Fruit fly (Drosophila melanogaster): ENCODE results near the gene CG16711.
A peak's percentile ranks its signal among the peaks of the same experiment; 100 is the strongest.

Gene CG16711

DNA sequence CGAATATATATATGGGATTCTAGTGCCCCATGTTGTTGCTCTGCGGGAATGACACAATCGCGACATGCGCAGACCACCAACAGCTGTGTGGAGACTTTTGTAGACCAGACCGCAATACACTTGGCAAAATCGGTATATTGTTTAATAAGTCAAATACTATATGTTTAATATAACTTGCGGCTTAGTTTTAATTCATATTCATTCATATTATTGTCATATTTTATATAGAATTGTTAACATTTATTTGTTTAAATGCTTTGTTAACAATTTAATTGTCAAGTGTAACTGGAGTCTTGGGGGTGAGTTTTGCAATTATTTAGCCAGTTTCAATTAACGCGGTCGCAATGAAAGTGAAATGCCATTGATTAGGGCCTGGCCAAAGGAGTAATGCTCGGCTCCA, 35.5 kb downstream of the CG16711 start (continued):
- TF ChIP-seq phol (tag; optimal IDR thresholded peaks at IDR 0.05) (peak; percentile 15), CG32767 (GFP tag; IDR thresholded peaks at IDR 0.05) (no peak), CG15514 (GFP tag; optimal IDR thresholded peaks at IDR 0.05) (peak; percentile 7), Bdp1 (GFP tag; optimal IDR thresholded peaks at IDR 0.05) (no peak), CG10543 (GFP tag; optimal IDR thresholded peaks at IDR 0.05) (no peak), CG11695 (GFP tag; IDR thresholded peaks at IDR 0.05) (peak; percentile 29; the same call in 1 of the 3 replicates), CG12104 (GFP tag; optimal IDR thresholded peaks at IDR 0.05) (no peak), CG6175 (GFP tag; IDR thresholded peaks at IDR 0.05) (no peak), cato (GFP tag; optimal IDR thresholded peaks at IDR 0.05; ENCODE audit: borderline replicate concordance) (no peak), Atf3 (GFP tag; optimal IDR thresholded peaks at IDR 0.05) (no peak), CG2712 (tag; optimal IDR thresholded peaks at IDR 0.05) (peak; percentile 53), MBD-R2 (GFP tag; IDR thresholded peaks at IDR 0.05) (no peak), CG14667 (GFP tag; IDR thresholded peaks at IDR 0.05) (no peak), ftz-f1 (GFP tag; optimal IDR thresholded peaks at IDR 0.05) (no peak), CG8359 (GFP tag; optimal IDR thresholded peaks at IDR 0.05; ENCODE audit: borderline replicate concordance) (no peak), CG11504 (tag; optimal IDR thresholded peaks at IDR 0.05) (peak; percentile 51), CG14710 (tag; optimal IDR thresholded peaks at IDR 0.05) (no peak), unpg (GFP tag; optimal IDR thresholded peaks at IDR 0.05) (peak; percentile 33), CG1832 (GFP tag; optimal IDR thresholded peaks at IDR 0.05) (no peak), E2f1 (GFP tag; IDR thresholded peaks at IDR 0.05) (peak; percentile 35; the same call in 1 of the 2 replicates), CG18262 (tag; optimal IDR thresholded peaks at IDR 0.05) (peak; percentile 46), MTF-1 (GFP tag; optimal IDR thresholded peaks at IDR 0.05; ENCODE audit: borderline replicate concordance) (no peak), Asciz (GFP tag; optimal IDR thresholded peaks at IDR 0.05) (peak; percentile 16), CG4617 (GFP tag; optimal IDR thresholded peaks at IDR 0.05; ENCODE audit: borderline replicate concordance) (no peak), Hsf (GFP tag; optimal IDR thresholded peaks at IDR 0.05) (no peak), CG2129 (GFP tag; IDR thresholded peaks at IDR 0.05; ENCODE audit: partially characterized antibody) (no peak), Lpt (GFP tag; optimal IDR thresholded peaks at IDR 0.05) (no peak), HHEX (GFP tag; optimal IDR thresholded peaks at IDR 0.05) (no peak), sc (optimal IDR thresholded peaks at IDR 0.05) (no peak), sc (GFP tag; optimal IDR thresholded peaks at IDR 0.05) (no peak), fu2 (GFP tag; optimal IDR thresholded peaks at IDR 0.05) (no peak), CG7357 (GFP tag; IDR thresholded peaks at IDR 0.05) (no peak), Drgx (GFP tag; IDR thresholded peaks at IDR 0.05) (peak; percentile 70), CG12071 (GFP tag; optimal IDR thresholded peaks at IDR 0.05) (peak; percentile 12), gsb-n (tag; optimal IDR thresholded peaks at IDR 0.05) (no peak), hkb (optimal IDR thresholded peaks at IDR 0.05) (no peak), hkb (GFP tag; IDR thresholded peaks at IDR 0.05) (peak; percentile 36; the same call in 1 of the 2 replicates), CG1233 (GFP tag; optimal IDR thresholded peaks at IDR 0.05) (no peak)

dm6 chr3L:9742342-9742741, 38.2 kb downstream of the CG16711 start:
- peak; percentile 3 for TF ChIP-seq dmrt99B (tag; optimal IDR thresholded peaks at IDR 0.05)
- peak; percentile 27 for TF ChIP-seq Blimp-1 (GFP tag; optimal IDR thresholded peaks at IDR 0.05)
- peak; percentile 49 for TF ChIP-seq lbe (GFP tag; optimal IDR thresholded peaks at IDR 0.05)
- peak; percentile 58 for TF ChIP-seq CG10979 (tag; optimal IDR thresholded peaks at IDR 0.05)
- no peak for TF ChIP-seq exex (tag; optimal IDR thresholded peaks at IDR 0.05)
- TF ChIP-seq CG18262 (tag; optimal IDR thresholded peaks at IDR 0.05), result peak; percentile 55
- peak; percentile 1 for TF ChIP-seq CG33557 (GFP tag; optimal IDR thresholded peaks at IDR 0.05)
- TF ChIP-seq bsh (GFP tag; optimal IDR thresholded peaks at IDR 0.05), result peak in 1 of 2 experiments; percentile 48
- TF ChIP-seq Sox100B (GFP tag; optimal IDR thresholded peaks at IDR 0.05), result peak; percentile 1
- TF ChIP-seq D19A (tag; optimal IDR thresholded peaks at IDR 0.05), result peak; percentile 4
- TF ChIP-seq Elba2 (GFP tag; optimal IDR thresholded peaks at IDR 0.05), result no peak
- no peak for TF ChIP-seq H2.0 (GFP tag; IDR thresholded peaks at IDR 0.05)
- TF ChIP-seq row (GFP tag; IDR thresholded peaks at IDR 0.05), result 0 out of 3 replicates have a peak, but pooled peaks have one; percentile 14
- TF ChIP-seq corto (GFP tag; optimal IDR thresholded peaks at IDR 0.05), result peak; percentile 28
- peak; percentile 9 for TF ChIP-seq CG4424 (GFP tag; optimal IDR thresholded peaks at IDR 0.05)
- TF ChIP-seq fd96Cb (tag; optimal IDR thresholded peaks at IDR 0.05), result peak; percentile 6

Measured in whole organism, embryonic.